Worm (Caenorhabditis elegans): ENCODE measurements around the gene oxy-4.

DNA sequence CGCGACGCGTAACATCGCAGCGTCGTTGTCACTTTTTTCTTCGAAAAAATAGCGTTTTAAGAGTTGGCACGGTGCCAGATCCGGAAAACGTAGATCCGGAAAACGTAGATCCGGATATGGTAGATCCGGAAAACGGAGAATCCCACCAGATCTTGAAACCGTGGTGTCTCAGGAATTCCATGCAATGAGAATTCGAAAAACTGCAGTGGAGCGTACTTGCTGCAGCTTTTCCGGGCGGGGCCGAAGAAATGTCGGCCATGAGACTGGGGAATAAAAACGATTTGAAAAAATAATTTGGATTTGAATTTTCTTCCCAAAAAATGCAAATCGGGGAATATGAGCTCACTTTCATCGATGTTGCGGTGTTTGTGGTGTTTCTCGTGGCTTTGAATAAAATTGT, 13.9 kb upstream of the oxy-4 start, which contains the start of gene K10D2.5:
- TF ChIP-seq fos-1 (tag; optimal IDR thresholded peaks at IDR 0.05): peak; percentile 82
- TF ChIP-seq ama-1 (optimal IDR thresholded peaks at IDR 0.05): no peak
- peak in 3 of 6 experiments; percentile 76 to 79 (median 79) for TF ChIP-seq elt-3 (tag; optimal IDR thresholded peaks at IDR 0.05)
- peak; percentile 72 for TF ChIP-seq sup-37 (GFP tag; optimal IDR thresholded peaks at IDR 0.05)
- TF ChIP-seq lsy-2 (tag; optimal IDR thresholded peaks at IDR 0.05): peak; percentile 91 to 93
- peak; percentile 84 for TF ChIP-seq snpc-4 (tag; optimal IDR thresholded peaks at IDR 0.05)
- peak; percentile 96 for TF ChIP-seq tbx-2 (tag; optimal IDR thresholded peaks at IDR 0.05)
- TF ChIP-seq elt-2 (tag; optimal IDR thresholded peaks at IDR 0.05): peak; percentile 51
